Fruit fly (Drosophila melanogaster) whole organism, embryonic: ENCODE results near the gene PAPLA1.
A peak's percentile ranks its signal among the peaks of the same experiment; 100 is the strongest.

Experiments used
- B-H1 ChIP-seq: fragments of 200-800 bp; sonication (Bioruptor generic); IDR thresholded peaks from 3 replicates; pipeline ENCODE4 v1.3.6; 2022; ENCODE audit warnings: missing biosample characterization, missing genetic modification characterization
- CG10543 ChIP-seq: fragments of 200-800 bp; sonication (Bioruptor generic); optimal IDR thresholded peaks from 3 replicates; lab custom pipeline; 2017; ENCODE audit warnings: missing biosample characterization, mild to moderate bottlenecking, missing genetic modification characterization, moderate library complexity
- CG11456 ChIP-seq: fragments of 200-800 bp; sonication (Bioruptor generic); IDR thresholded peaks from 3 replicates; pipeline ENCODE4 v1.3.6; 2022; ENCODE audit warnings: missing biosample characterization, missing genetic modification characterization
- CG1233 ChIP-seq: fragments of 200-800 bp; sonication (Bioruptor generic); optimal IDR thresholded peaks from 4 replicates; lab custom pipeline; 2018; ENCODE audit warnings: missing biosample characterization, mild to moderate bottlenecking, missing genetic modification characterization
- CG12744 ChIP-seq: fragments of 200-800 bp; sonication (Bioruptor generic); optimal IDR thresholded peaks from 2 replicates; lab custom pipeline; 2016; ENCODE audit warnings: missing biosample characterization, missing genetic modification characterization
- CG12769 ChIP-seq: fragments of 200-800 bp; sonication (Bioruptor generic); optimal IDR thresholded peaks from 2 replicates; lab custom pipeline; 2019; ENCODE audit warnings: missing biosample characterization, mild to moderate bottlenecking, missing genetic modification characterization, moderate library complexity
- CG13123 ChIP-seq: fragments of 200-800 bp; sonication (Bioruptor generic); optimal IDR thresholded peaks from 2 replicates; lab custom pipeline; 2016; ENCODE audit warnings: missing biosample characterization, missing genetic modification characterization
- CG14667 ChIP-seq: fragments of 200-800 bp; sonication (Bioruptor generic); IDR thresholded peaks from 2 replicates; pipeline ENCODE4 v1.3.6; 2022; ENCODE audit warnings: missing biosample characterization, missing genetic modification characterization
- CG17829 ChIP-seq: fragments of 200-800 bp; optimal IDR thresholded peaks from 2 replicates; lab custom pipeline; 2019; ENCODE audit warnings: missing biosample characterization, mild to moderate bottlenecking, missing genetic modification characterization, moderate library complexity
- CG2678 ChIP-seq: fragments of 200-800 bp; sonication (Bioruptor generic); optimal IDR thresholded peaks from 3 replicates; lab custom pipeline; 2019; ENCODE audit warnings: missing biosample characterization, mild to moderate bottlenecking, missing genetic modification characterization, moderate library complexity
- CG2889 ChIP-seq: fragments of 200-800 bp; sonication (Bioruptor generic); IDR thresholded peaks from 3 replicates; pipeline ENCODE4 v1.3.6; 2022; ENCODE audit warnings: missing biosample characterization, missing genetic modification characterization
- CG30403 ChIP-seq: fragments of 200-800 bp; sonication (Bioruptor generic); optimal IDR thresholded peaks from 3 replicates; lab custom pipeline; 2016; ENCODE audit warnings: missing biosample characterization, missing genetic modification characterization
- CG32767 ChIP-seq: fragments of 200-800 bp; sonication (Bioruptor generic); IDR thresholded peaks from 2 replicates; pipeline ENCODE4 v1.3.6; 2022; ENCODE audit warnings: missing biosample characterization, missing genetic modification characterization
- CG3726 ChIP-seq: fragments of 200-800 bp; sonication (Bioruptor generic); IDR thresholded peaks from 3 replicates; pipeline ENCODE4, ENCODE4 v1.3.6; 2022; ENCODE audit warnings: missing biosample characterization, missing genetic modification characterization
- CG9215 ChIP-seq: fragments of 200-800 bp; sonication (Bioruptor generic); IDR thresholded peaks from 2 replicates; pipeline ENCODE4 v1.3.6; 2022; ENCODE audit warnings: missing biosample characterization, missing genetic modification characterization
- CG9437 ChIP-seq: fragments of 200-800 bp; sonication (Bioruptor generic); optimal IDR thresholded peaks from 2 replicates; lab custom pipeline; 2018; ENCODE audit warnings: missing biosample characterization, mild to moderate bottlenecking, missing genetic modification characterization
- CG9727 ChIP-seq: fragments of 200-800 bp; sonication (Bioruptor generic); optimal IDR thresholded peaks from 3 replicates; lab custom pipeline; 2017; ENCODE audit warnings: missing biosample characterization, mild to moderate bottlenecking, missing genetic modification characterization
- CoRest ChIP-seq: fragments of 200-800 bp; sonication (Bioruptor generic); optimal IDR thresholded peaks from 3 replicates; lab custom pipeline; 2018; ENCODE audit warnings: missing biosample characterization, mild to moderate bottlenecking, missing genetic modification characterization, moderate library complexity
- Dll ChIP-seq: fragments of 200-800 bp; sonication (Bioruptor generic); IDR thresholded peaks from 4 replicates; pipeline ENCODE4 v1.3.6; 2022; ENCODE audit warnings: missing biosample characterization, missing genetic modification characterization; ENCODE audit not compliant: partially characterized antibody
- Doc3 ChIP-seq: fragments of 200-800 bp; sonication (Bioruptor generic); IDR thresholded peaks from 3 replicates; pipeline ENCODE4 v1.3.6; 2022; ENCODE audit warnings: missing biosample characterization, missing genetic modification characterization; ENCODE audit not compliant: partially characterized antibody
- E2f1 ChIP-seq: fragments of 200-800 bp; sonication (Bioruptor generic); IDR thresholded peaks from 2 replicates; pipeline ENCODE4 v1.3.6; 2022; ENCODE audit warnings: missing biosample characterization, missing genetic modification characterization
- Eip74EF ChIP-seq, 2 experiments: fragments of 200-800 bp in 1 of 2; fragments of >200 bp in 1 of 2; sonication (Bioruptor generic) in 1 of 2; optimal IDR thresholded peaks; 2 replicates each; lab custom pipeline; 2017 to 2019; ENCODE audit warnings: missing biosample characterization in 2 of 2, missing genetic modification characterization in 2 of 2, mild to moderate bottlenecking in 1 of 2, moderate library complexity in 1 of 2
- Elba2 ChIP-seq: fragments of 200-800 bp; sonication (Bioruptor generic); optimal IDR thresholded peaks from 3 replicates; lab custom pipeline; 2016; ENCODE audit warnings: missing biosample characterization, missing genetic modification characterization
- Ets65A ChIP-seq: fragments of 200-800 bp; sonication (Bioruptor generic); peaks from one replicate; lab custom pipeline; 2016; ENCODE audit warnings: missing biosample characterization, missing genetic modification characterization
- Hr78 ChIP-seq, 2 experiments: fragments of 200-800 bp in 1 of 2; fragments of >200 bp in 1 of 2; sonication (Bioruptor generic) in 1 of 2; optimal IDR thresholded peaks; 2 replicates each; lab custom pipeline; 2017 to 2019; ENCODE audit warnings: missing biosample characterization in 2 of 2, missing genetic modification characterization in 2 of 2, mild to moderate bottlenecking in 1 of 2, moderate library complexity in 1 of 2
- Kr ChIP-seq: fragments of 200-800 bp; sonication (Bioruptor generic); optimal IDR thresholded peaks from 2 replicates; lab custom pipeline; 2017; ENCODE audit warnings: missing biosample characterization, mild to moderate bottlenecking, missing genetic modification characterization
- Lpt ChIP-seq: fragments of >200 bp; optimal IDR thresholded peaks from 2 replicates; lab custom pipeline; 2018; ENCODE audit warnings: missing biosample characterization, missing genetic modification characterization
- Max ChIP-seq: fragments of 200-800 bp; sonication (Bioruptor generic); optimal IDR thresholded peaks from 2 replicates; lab custom pipeline; 2016; ENCODE audit warnings: missing biosample characterization, mild to moderate bottlenecking, missing genetic modification characterization
- Ptx1 ChIP-seq: fragments of 200-800 bp; sonication (Bioruptor generic); IDR thresholded peaks from 2 replicates; pipeline ENCODE4 v1.3.6; 2022; ENCODE audit warnings: missing biosample characterization, missing genetic modification characterization
- Sox100B ChIP-seq: fragments of 200-800 bp; sonication (Bioruptor generic); optimal IDR thresholded peaks from 3 replicates; lab custom pipeline; 2018; ENCODE audit warnings: missing biosample characterization, mild to moderate bottlenecking, missing genetic modification characterization
- ap ChIP-seq: fragments of 200-800 bp; sonication (Bioruptor generic); IDR thresholded peaks from 2 replicates; pipeline ENCODE4 v1.3.6; 2022; ENCODE audit warnings: missing biosample characterization, missing genetic modification characterization
- bcd ChIP-seq: fragments of 200-800 bp; sonication (Bioruptor generic); optimal IDR thresholded peaks from 2 replicates; lab custom pipeline; 2017; ENCODE audit warnings: missing biosample characterization, mild to moderate bottlenecking, missing genetic modification characterization
- chm ChIP-seq: fragments of 200-800 bp; sonication (Bioruptor generic); IDR thresholded peaks from 2 replicates; pipeline ENCODE4 v1.3.6; 2022; ENCODE audit warnings: missing biosample characterization, missing genetic modification characterization
- dimm ChIP-seq: fragments of 200-800 bp; sonication (Bioruptor generic); IDR thresholded peaks from 2 replicates; pipeline ENCODE4 v1.3.6; 2022; ENCODE audit warnings: missing biosample characterization, missing genetic modification characterization
- dmrt11E ChIP-seq: fragments of 200-800 bp; sonication (Bioruptor generic); optimal IDR thresholded peaks from 3 replicates; lab custom pipeline; 2018; ENCODE audit warnings: missing biosample characterization, mild to moderate bottlenecking, missing genetic modification characterization, moderate library complexity
- emc ChIP-seq: fragments of 200-800 bp; sonication (Bioruptor generic); optimal IDR thresholded peaks from 2 replicates; lab custom pipeline; 2016; ENCODE audit warnings: missing biosample characterization, missing genetic modification characterization
- fd96Cb ChIP-seq: fragments of 200-800 bp; sonication (Bioruptor generic); optimal IDR thresholded peaks from 2 replicates; lab custom pipeline; 2018; ENCODE audit warnings: missing biosample characterization, mild to moderate bottlenecking, missing genetic modification characterization, moderate library complexity
- gce ChIP-seq: fragments of 200-800 bp; sonication (Bioruptor generic); IDR thresholded peaks from 3 replicates; pipeline ENCODE4 v1.3.6; 2022; ENCODE audit warnings: missing biosample characterization, missing genetic modification characterization
- jumu ChIP-seq: fragments of 200-800 bp; sonication (Bioruptor generic); optimal IDR thresholded peaks from 3 replicates; lab custom pipeline; 2016; ENCODE audit warnings: missing biosample characterization, missing genetic modification characterization
- phol ChIP-seq: fragments of 200-800 bp; sonication (Bioruptor generic); optimal IDR thresholded peaks from 3 replicates; lab custom pipeline; 2018; ENCODE audit warnings: missing biosample characterization, mild to moderate bottlenecking, missing genetic modification characterization, moderate library complexity
- row ChIP-seq: fragments of 200-800 bp; sonication (Bioruptor generic); IDR thresholded peaks from 3 replicates; pipeline ENCODE4 v1.3.6; 2022; ENCODE audit warnings: missing biosample characterization, missing genetic modification characterization
- slou ChIP-seq: fragments of 200-800 bp; sonication (Bioruptor generic); optimal IDR thresholded peaks from 3 replicates; lab custom pipeline; 2016; ENCODE audit warnings: missing biosample characterization, missing genetic modification characterization
- sna ChIP-seq: fragments of 200-800 bp; sonication (Bioruptor generic); IDR thresholded peaks from 2 replicates; pipeline ENCODE4 v1.3.6; 2022; ENCODE audit warnings: missing biosample characterization, missing genetic modification characterization; ENCODE audit not compliant: partially characterized antibody
- stc ChIP-seq: fragments of 200-800 bp; sonication (Bioruptor generic); IDR thresholded peaks from 2 replicates; pipeline ENCODE4 v1.3.6; 2022; ENCODE audit warnings: missing biosample characterization, missing genetic modification characterization
- sug ChIP-seq: fragments of 200-800 bp; optimal IDR thresholded peaks from 2 replicates; lab custom pipeline; 2019; ENCODE audit warnings: missing biosample characterization, mild to moderate bottlenecking, missing genetic modification characterization, moderate library complexity
- tio ChIP-seq: fragments of 200-800 bp; sonication (Bioruptor generic); optimal IDR thresholded peaks from 2 replicates; lab custom pipeline; 2017; ENCODE audit warnings: missing biosample characterization, missing genetic modification characterization, inconsistent platforms
- trem ChIP-seq: fragments of 200-800 bp; optimal IDR thresholded peaks from 3 replicates; lab custom pipeline; 2019; ENCODE audit warnings: missing biosample characterization, mild to moderate bottlenecking, missing genetic modification characterization, moderate library complexity
- vnd ChIP-seq: fragments of 200-800 bp; sonication (Bioruptor generic); IDR thresholded peaks from 3 replicates; pipeline ENCODE4 v1.3.6; 2022; ENCODE audit warnings: missing biosample characterization, missing genetic modification characterization; ENCODE audit not compliant: partially characterized antibody
- vvl ChIP-seq: fragments of 200-800 bp; sonication (Bioruptor generic); IDR thresholded peaks from 2 replicates; pipeline ENCODE4 v1.3.6; 2022; ENCODE audit warnings: missing biosample characterization, missing genetic modification characterization
- z ChIP-seq: fragments of 200-800 bp; sonication (Bioruptor generic); IDR thresholded peaks from 3 replicates; pipeline ENCODE4 v1.3.6; 2022; ENCODE audit warnings: missing biosample characterization, missing genetic modification characterization
- zen ChIP-seq: fragments of 200-800 bp; sonication (Bioruptor generic); optimal IDR thresholded peaks from 3 replicates; lab custom pipeline; 2018; ENCODE audit warnings: missing biosample characterization, mild to moderate bottlenecking, missing genetic modification characterization, moderate library complexity

PAPLA1 gene

dm6 chr2L:8164219-8164618 is 4.8 kb upstream of the PAPLA1 start (continued):
- peak; percentile 35 for TF ChIP-seq phol (tag; lab: Kevin White, UChicago)
- TF ChIP-seq Doc3 (GFP tag; lab: Robert Waterston, UW) = no peak
- TF ChIP-seq Lpt (GFP tag; lab: Kevin White, UChicago) = no peak
- peak; percentile 61 for TF ChIP-seq CG17829 (tag; lab: Kevin White, UChicago)
- TF ChIP-seq dmrt11E (tag; lab: Kevin White, UChicago) = peak; percentile 85
- no peak for TF ChIP-seq dimm (GFP tag; lab: Robert Waterston, UW)
- TF ChIP-seq CG9727 (GFP tag; lab: Kevin White, UChicago) = peak; percentile 91
- TF ChIP-seq Elba2 (GFP tag; lab: Kevin White, UChicago) = no peak
- peak; percentile 75 for TF ChIP-seq bcd (GFP tag; lab: Kevin White, UChicago)
- TF ChIP-seq Kr (GFP tag; lab: Kevin White, UChicago) = peak; percentile 74
- TF ChIP-seq CoRest (tag; lab: Kevin White, UChicago) = peak; percentile 73
- TF ChIP-seq jumu (GFP tag; lab: Kevin White, UChicago) = peak; percentile 20
- TF ChIP-seq stc = peak; percentile 68; the same call in 1 of the 2 replicates
- no peak for TF ChIP-seq CG14667 (GFP tag; lab: Robert Waterston, UW)
- no peak for TF ChIP-seq CG9215 (GFP tag; lab: Robert Waterston, UW)
- TF ChIP-seq zen (tag; lab: Kevin White, UChicago) = peak; percentile 53
- TF ChIP-seq CG9437 = peak; percentile 11
- peak; percentile 72 for TF ChIP-seq fd96Cb (tag; lab: Kevin White, UChicago)
- peak; percentile 87 for TF ChIP-seq Sox100B
- TF ChIP-seq B-H1 = no peak; the same call in 2 of the 3 replicates
- peak; percentile 56 for TF ChIP-seq ap
- TF ChIP-seq slou (GFP tag; lab: Kevin White, UChicago) = peak; percentile 18
- no peak for TF ChIP-seq Ptx1 (GFP tag; lab: Robert Waterston, UW)
- peak; percentile 82 for TF ChIP-seq vvl (GFP tag; lab: Robert Waterston, UW)
- peak; percentile 53; the same call in 1 of the 2 replicates for TF ChIP-seq CG32767
- TF ChIP-seq row (GFP tag; lab: Robert Waterston, UW) = no peak
- TF ChIP-seq gce (GFP tag; lab: Robert Waterston, UW) = peak; percentile 76; the same call in 2 of the 3 replicates
- 0 out of 3 replicates have a peak, but pooled peaks have one; percentile 31 for TF ChIP-seq CG3726 (GFP tag; lab: Robert Waterston, UW)
- peak; percentile 66 for TF ChIP-seq CG12744 (GFP tag; lab: Kevin White, UChicago)
- TF ChIP-seq CG11456 = no peak
- no peak for TF ChIP-seq CG2889 (GFP tag; lab: Robert Waterston, UW)
- peak; percentile 35 for TF ChIP-seq CG12769 (tag; lab: Kevin White, UChicago)
- peak; percentile 62 for TF ChIP-seq trem
- TF ChIP-seq tio (GFP tag; lab: Kevin White, UChicago) = peak; percentile 79
- TF ChIP-seq Eip74EF (GFP tag; optimal IDR thresholded peaks at IDR 0.05; lab: Kevin White, UChicago) = peak in 1 of 2 experiments; percentile 55
- TF ChIP-seq CG1233 (GFP tag; lab: Kevin White, UChicago) = peak; percentile 90
- no peak for TF ChIP-seq emc (GFP tag; lab: Kevin White, UChicago)
- peak; percentile 56; the same call in 1 of the 2 replicates for TF ChIP-seq E2f1 (GFP tag; lab: Robert Waterston, UW)
- no peak for TF ChIP-seq vnd (GFP tag; lab: Robert Waterston, UW)
- TF ChIP-seq Max (GFP tag; lab: Kevin White, UChicago) = peak; percentile 85
- peak; percentile 61 for TF ChIP-seq CG10543 (GFP tag; lab: Kevin White, UChicago)
- peak; percentile 84 for TF ChIP-seq CG2678 (tag; lab: Kevin White, UChicago)
- no peak for TF ChIP-seq sna (GFP tag; lab: Robert Waterston, UW)
- TF ChIP-seq CG13123 (GFP tag; lab: Kevin White, UChicago) = peak; percentile 87
- no peak for TF ChIP-seq Hr78 (GFP tag; optimal IDR thresholded peaks at IDR 0.05; lab: Kevin White, UChicago)
- peak; percentile 63; the same call in 1 of the 3 replicates for TF ChIP-seq z (GFP tag; lab: Robert Waterston, UW)
- TF ChIP-seq Ets65A (GFP tag; lab: Kevin White, UChicago) = peak; percentile 88
- TF ChIP-seq sug (tag; lab: Kevin White, UChicago) = no peak
- TF ChIP-seq CG30403 (GFP tag; lab: Kevin White, UChicago) = peak; percentile 11
- TF ChIP-seq chm (GFP tag; lab: Robert Waterston, UW) = peak; percentile 92; the same call in 1 of the 2 replicates
- TF ChIP-seq Dll (GFP tag; lab: Robert Waterston, UW) = no peak
